Fruit fly (Drosophila melanogaster) whole organism, adult: ENCODE measurements around the gene mRpL4.

ENCODE experiments used
- CG11617 ChIP-seq: fragments of 200-800 bp; sonication (Bioruptor generic); optimal IDR thresholded peaks from 2 replicates; lab custom pipeline; 2017; ENCODE audit warnings: mild to moderate bottlenecking, missing biosample characterization, missing genetic modification reagents, missing genetic modification characterization
- CG14711 ChIP-seq: fragments of 200-800 bp; sonication (Bioruptor generic); optimal IDR thresholded peaks from 2 replicates; lab custom pipeline; 2018; ENCODE audit warnings: missing biosample characterization, mild to moderate bottlenecking, missing genetic modification characterization, moderate library complexity
- CG1620 ChIP-seq: fragments of 200-800 bp; sonication (Bioruptor generic); optimal IDR thresholded peaks from 2 replicates; lab custom pipeline; 2016; ENCODE audit warnings: missing biosample characterization, missing genetic modification characterization
- CG33017 ChIP-seq: fragments of 200-800 bp; sonication (Bioruptor generic); optimal IDR thresholded peaks from 2 replicates; lab custom pipeline; 2018; ENCODE audit warnings: missing biosample characterization, mild to moderate bottlenecking, missing genetic modification characterization, moderate library complexity
- CG5204 ChIP-seq: fragments of 200-800 bp; sonication (Bioruptor generic); optimal IDR thresholded peaks from 2 replicates; lab custom pipeline; 2016; ENCODE audit warnings: missing biosample characterization, missing genetic modification characterization
- CG7101 ChIP-seq: fragments of 200-800 bp; sonication (Bioruptor generic); optimal IDR thresholded peaks from 2 replicates; lab custom pipeline; 2018; ENCODE audit warnings: missing biosample characterization, mild to moderate bottlenecking, missing genetic modification characterization, moderate library complexity
- Hr96 ChIP-seq: fragments of 200-800 bp; sonication (Bioruptor generic); optimal IDR thresholded peaks from 2 replicates; lab custom pipeline; 2016; ENCODE audit warnings: missing biosample characterization, missing genetic modification characterization
- bab1 ChIP-seq: fragments of 200-800 bp; sonication (Bioruptor generic); optimal IDR thresholded peaks from 3 replicates; lab custom pipeline; 2019; ENCODE audit warnings: missing biosample characterization, mild to moderate bottlenecking, missing genetic modification characterization, moderate library complexity
- cic ChIP-seq: fragments of 200-800 bp; sonication (Bioruptor generic); optimal IDR thresholded peaks from 2 replicates; lab custom pipeline; 2017; ENCODE audit warnings: missing biosample characterization, mild to moderate bottlenecking, missing genetic modification characterization, moderate library complexity
- cnc ChIP-seq, 2 experiments: fragments of >200 bp; optimal IDR thresholded peaks; 2 replicates each; lab custom pipeline; 2017
- kay ChIP-seq: fragments of 200-800 bp; sonication (Bioruptor generic); peaks from one replicate; lab custom pipeline; 2016; ENCODE audit warnings: missing biosample characterization, missing genetic modification characterization, borderline replicate concordance
- pad ChIP-seq: fragments of 200-800 bp; sonication (Bioruptor generic); optimal IDR thresholded peaks from 3 replicates; lab custom pipeline; 2017; ENCODE audit warnings: missing biosample characterization, missing genetic modification characterization, mild to moderate bottlenecking, moderate library complexity, missing genetic modification reagents

- TF ChIP-seq pad (GFP tag; lab: Kevin White, UChicago) (no peak), CG11617 (GFP tag; lab: Kevin White, UChicago) (no peak), CG1620 (GFP tag; lab: Kevin White, UChicago) (no peak), kay (GFP tag; lab: Kevin White, UChicago) (no peak), Hr96 (no peak), CG7101 (no peak), CG14711 (tag; lab: Kevin White, UChicago) (no peak), CG5204 (GFP tag; lab: Kevin White, UChicago) (no peak), CG33017 (tag; lab: Kevin White, UChicago) (no peak), cic (GFP tag; lab: Kevin White, UChicago) (no peak), cnc (optimal IDR thresholded peaks at IDR 0.05; lab: Kevin White, UChicago) (no peak), bab1 (GFP tag; lab: Kevin White, UChicago) (no peak)
These were observed 8.9 kb upstream of the mRpL4 start, which contains the start of gene CG31817 for dm6 chr2L:16337785-16338184.
